Worm (Caenorhabditis elegans): ENCODE measurements around the gene clec-66.

clec-66 gene

ce11 chrII:12942496-12942895 lies 38.3 kb downstream of the clec-66 start:
- peak; percentile 28 for TF ChIP-seq elt-2 (tag; optimal IDR thresholded peaks at IDR 0.05)
- no peak for TF ChIP-seq sdc-2 (tag; optimal IDR thresholded peaks at IDR 0.05)

- TF ChIP-seq sox-4 (tag; optimal IDR thresholded peaks at IDR 0.05): no peak
- TF ChIP-seq ceh-2 (tag; optimal IDR thresholded peaks at IDR 0.05): peak; percentile 47
- TF ChIP-seq unc-42 (tag; optimal IDR thresholded peaks at IDR 0.05): peak; percentile 6
- TF ChIP-seq ceh-19 (GFP tag; optimal IDR thresholded peaks at IDR 0.05): no peak
- TF ChIP-seq hlh-6 (tag; optimal IDR thresholded peaks at IDR 0.05): peak; percentile 65
- no peak for TF ChIP-seq ceh-22 (tag; optimal IDR thresholded peaks at IDR 0.05)
- TF ChIP-seq unc-55 (GFP tag; optimal IDR thresholded peaks at IDR 0.05): peak; percentile 8
- TF ChIP-seq ceh-18 (tag; optimal IDR thresholded peaks at IDR 0.05): peak; percentile 79
- no peak for TF ChIP-seq K09A11.1 (tag; optimal IDR thresholded peaks at IDR 0.05; ENCODE audit: insufficient read depth)
- TF ChIP-seq elt-2 (tag; optimal IDR thresholded peaks at IDR 0.05): peak; percentile 82
- no peak for TF ChIP-seq pag-3 (tag; optimal IDR thresholded peaks at IDR 0.05; ENCODE audit: borderline replicate concordance)
- peak; percentile 48 for TF ChIP-seq rnt-1 (tag; optimal IDR thresholded peaks at IDR 0.05)
- TF ChIP-seq pqm-1 (tag; optimal IDR thresholded peaks at IDR 0.05): peak; percentile 29
- no peak for TF ChIP-seq ttx-3 (tag; optimal IDR thresholded peaks at IDR 0.05)
- peak; percentile 67 for TF ChIP-seq sdc-2 (tag; optimal IDR thresholded peaks at IDR 0.05)
- TF ChIP-seq gmeb-2 (tag; optimal IDR thresholded peaks at IDR 0.05): peak; percentile 45
- peak; percentile 85 for TF ChIP-seq pros-1 (tag; optimal IDR thresholded peaks at IDR 0.05)
- peak; percentile 82 for TF ChIP-seq tbx-2 (tag; optimal IDR thresholded peaks at IDR 0.05)
- TF ChIP-seq hlh-30 (tag; optimal IDR thresholded peaks at IDR 0.05; ENCODE audit: insufficient read depth): peak; percentile 78
- TF ChIP-seq C38D4.7 (GFP tag; optimal IDR thresholded peaks at IDR 0.05): peak; percentile 42
- peak; percentile 31; the same call in 1 of the 2 replicates for TF ChIP-seq sox-2 (GFP tag; IDR thresholded peaks at IDR 0.05)
- TF ChIP-seq ceh-45 (GFP tag; IDR thresholded peaks at IDR 0.05): no peak
- peak; percentile 74 for TF ChIP-seq ceh-31 (tag; optimal IDR thresholded peaks at IDR 0.05)
- peak; percentile 12 for TF ChIP-seq ets-4 (tag; optimal IDR thresholded peaks at IDR 0.05)
- TF ChIP-seq syd-9 (tag; optimal IDR thresholded peaks at IDR 0.05): peak; percentile 50
- TF ChIP-seq ref-2 (tag; optimal IDR thresholded peaks at IDR 0.05): peak; percentile 85
- TF ChIP-seq ama-1 (optimal IDR thresholded peaks at IDR 0.05): peak; percentile 99
- peak; percentile 14 for TF ChIP-seq lin-11 (tag; optimal IDR thresholded peaks at IDR 0.05)
- no peak for TF ChIP-seq nhr-11 (tag; optimal IDR thresholded peaks at IDR 0.05)
- TF ChIP-seq ceh-14 (tag; optimal IDR thresholded peaks at IDR 0.05): no peak
- no peak for TF ChIP-seq hlh-15 (tag; optimal IDR thresholded peaks at IDR 0.05)
- TF ChIP-seq pax-1 (tag; optimal IDR thresholded peaks at IDR 0.05): no peak
- TF ChIP-seq elt-4 (tag; optimal IDR thresholded peaks at IDR 0.05): no peak
- TF ChIP-seq ceh-30 (tag; optimal IDR thresholded peaks at IDR 0.05): no peak
- peak; percentile 62 for TF ChIP-seq eyg-1 (tag; optimal IDR thresholded peaks at IDR 0.05)
- TF ChIP-seq madf-2 (tag; optimal IDR thresholded peaks at IDR 0.05): peak; percentile 26
- TF ChIP-seq mec-3 (tag; optimal IDR thresholded peaks at IDR 0.05; ENCODE audit: borderline replicate concordance): no peak
- TF ChIP-seq tbx-7 (tag; optimal IDR thresholded peaks at IDR 0.05): peak; percentile 50
- TF ChIP-seq dve-1 (tag; optimal IDR thresholded peaks at IDR 0.05): peak; percentile 35
- TF ChIP-seq nfya-1 (tag; optimal IDR thresholded peaks at IDR 0.05): peak; percentile 66
- TF ChIP-seq pha-2 (tag; optimal IDR thresholded peaks at IDR 0.05): peak; percentile 78
- TF ChIP-seq pat-9 (tag; optimal IDR thresholded peaks at IDR 0.05): peak; percentile 34
- peak; percentile 44 for TF ChIP-seq ztf-16 (tag; optimal IDR thresholded peaks at IDR 0.05)
- no peak for TF ChIP-seq ahr-1 (tag; optimal IDR thresholded peaks at IDR 0.05)
- peak; percentile 22 for TF ChIP-seq nhr-232 (tag; optimal IDR thresholded peaks at IDR 0.05)
- peak; percentile 24 for TF ChIP-seq ceh-6 (GFP tag; optimal IDR thresholded peaks at IDR 0.05)
- TF ChIP-seq ceh-48 (tag; optimal IDR thresholded peaks at IDR 0.05): no peak
- TF ChIP-seq che-1 (tag; optimal IDR thresholded peaks at IDR 0.05): no peak
- peak; percentile 25 for TF ChIP-seq hlh-8 (tag; optimal IDR thresholded peaks at IDR 0.05)
- peak; percentile 70 for TF ChIP-seq C08G9.2 (tag; optimal IDR thresholded peaks at IDR 0.05)
- TF ChIP-seq ceh-34 (tag; optimal IDR thresholded peaks at IDR 0.05): peak; percentile 77
Observed at ce11 chrII:12944587-12945126, 40.5 kb downstream of the clec-66 start.
